Fruit fly (Drosophila melanogaster): ENCODE results near the gene Gos28.

dm6 chr3R:18641242-18641757, 22.2 kb upstream of the Gos28 start, which contains the start of gene CG14301:
- TF ChIP-seq Lpt (GFP tag; optimal IDR thresholded peaks at IDR 0.05) (peak; percentile 3), net (GFP tag; optimal IDR thresholded peaks at IDR 0.05) (no peak), CG1621 (tag; optimal IDR thresholded peaks at IDR 0.05) (no peak), cyc (GFP tag; optimal IDR thresholded peaks at IDR 0.05) (no peak), CG15336 (GFP tag; IDR thresholded peaks at IDR 0.05) (peak; percentile 16; the same call in 1 of the 2 replicates)

All from whole organism, prepupa.